Worm (Caenorhabditis elegans): ENCODE results near the gene B0222.5.

ce11 chrV:9130766-9131165, 23.9 kb downstream of the B0222.5 start, which contains the start of gene F21C10.19:
- no peak for TF ChIP-seq ceh-36 (tag; optimal IDR thresholded peaks at IDR 0.05)
- TF ChIP-seq ceh-13 (GFP tag; optimal IDR thresholded peaks at IDR 0.05): no peak
